Worm (Caenorhabditis elegans): ENCODE data around the gene srsx-24.

srsx-24 gene

ce11 chrV:7389771-7390170 is 10.5 kb upstream of the srsx-24 start, which contains the start of gene C02H6.1:
TSS of gene C02H6.1 (minus strand) at chrV:7389871.
- no peak for TF ChIP-seq ceh-82 (tag; optimal IDR thresholded peaks at IDR 0.05)
- no peak for TF ChIP-seq elt-3 (tag; optimal IDR thresholded peaks at IDR 0.05)
- no peak for TF ChIP-seq daf-12 (tag; optimal IDR thresholded peaks at IDR 0.05)
- TF ChIP-seq R02D3.7 (tag; optimal IDR thresholded peaks at IDR 0.05) = no peak
- no peak for TF ChIP-seq nhr-43 (tag; optimal IDR thresholded peaks at IDR 0.05; ENCODE audit: poor library complexity, severe bottlenecking)
- TF ChIP-seq pha-4 (tag; optimal IDR thresholded peaks at IDR 0.05) = no peak
- no peak for TF ChIP-seq eor-1 (tag; optimal IDR thresholded peaks at IDR 0.05)
- TF ChIP-seq nhr-23 (tag; optimal IDR thresholded peaks at IDR 0.05) = no peak
- no peak for TF ChIP-seq elt-1 (tag; optimal IDR thresholded peaks at IDR 0.05)
- TF ChIP-seq ceh-16 (tag; optimal IDR thresholded peaks at IDR 0.05) = no peak
- no peak for TF ChIP-seq nhr-237 (tag; optimal IDR thresholded peaks at IDR 0.05)
- TF ChIP-seq fkh-2 (tag; optimal IDR thresholded peaks at IDR 0.05) = no peak
- no peak for TF ChIP-seq pqm-1 (tag; optimal IDR thresholded peaks at IDR 0.05)
- TF ChIP-seq snpc-4 (tag; optimal IDR thresholded peaks at IDR 0.05) = no peak

- TF ChIP-seq elt-3 (tag; optimal IDR thresholded peaks at IDR 0.05) (no peak), nhr-12 (tag; optimal IDR thresholded peaks at IDR 0.05) (no peak), ceh-28 (tag; optimal IDR thresholded peaks at IDR 0.05) (no peak), ama-1 (optimal IDR thresholded peaks at IDR 0.05) (no peak), ztf-11 (tag; optimal IDR thresholded peaks at IDR 0.05) (no peak), hmg-11 (tag; optimal IDR thresholded peaks at IDR 0.05) (no peak), sea-2 (GFP tag; optimal IDR thresholded peaks at IDR 0.05) (no peak), nhr-23 (tag; optimal IDR thresholded peaks at IDR 0.05) (no peak), mdl-1 (tag; optimal IDR thresholded peaks at IDR 0.05) (no peak), unc-39 (tag; optimal IDR thresholded peaks at IDR 0.05) (no peak), nhr-67 (tag; optimal IDR thresholded peaks at IDR 0.05) (no peak), eor-1 (tag; optimal IDR thresholded peaks at IDR 0.05) (no peak), egl-5 (tag; optimal IDR thresholded peaks at IDR 0.05) (no peak), elt-2 (tag; optimal IDR thresholded peaks at IDR 0.05) (no peak)
Measured at ce11 chrV:7387755-7388154, 8.5 kb upstream of the srsx-24 start, which contains the start of gene C02H6.3. TSS of gene C02H6.3 (minus strand) at chrV:7387855.

- TF ChIP-seq pha-4 (tag; optimal IDR thresholded peaks at IDR 0.05) = peak; percentile 1
- TF ChIP-seq tbx-2 (tag; optimal IDR thresholded peaks at IDR 0.05) = no peak
Measured at ce11 chrV:7386052-7386573, 6.8 kb upstream of the srsx-24 start, which contains the start of gene srp-6. TSS of gene srp-6 (minus strand) at chrV:7386102.

ce11 chrV:7381008-7381407 is 1.7 kb upstream of the srsx-24 start, which contains the start of gene C03G6.17:
TSS of gene C03G6.17 (minus strand) at chrV:7381108.
- TF ChIP-seq hmg-11 (tag; optimal IDR thresholded peaks at IDR 0.05) = no peak
- no peak for TF ChIP-seq ztf-11 (tag; optimal IDR thresholded peaks at IDR 0.05)
- no peak for TF ChIP-seq eor-1 (tag; optimal IDR thresholded peaks at IDR 0.05)
- no peak for TF ChIP-seq tbx-2 (tag; optimal IDR thresholded peaks at IDR 0.05)
- no peak for TF ChIP-seq lin-39 (tag; optimal IDR thresholded peaks at IDR 0.05)
- TF ChIP-seq nhr-237 (tag; optimal IDR thresholded peaks at IDR 0.05) = no peak
- no peak for TF ChIP-seq fos-1 (tag; optimal IDR thresholded peaks at IDR 0.05)
- TF ChIP-seq ceh-9 (tag; optimal IDR thresholded peaks at IDR 0.05) = no peak

ce11 chrV:7374090-7374489 is 5.2 kb downstream of the srsx-24 start, which contains the start of gene srx-56:
TSS of gene srx-56 (plus strand) at chrV:7374390.
- TF ChIP-seq unc-62 (GFP tag; optimal IDR thresholded peaks at IDR 0.05) (no peak), sea-2 (GFP tag; optimal IDR thresholded peaks at IDR 0.05) (no peak), lin-15B (tag; optimal IDR thresholded peaks at IDR 0.05) (no peak), elt-2 (tag; optimal IDR thresholded peaks at IDR 0.05) (no peak), unc-39 (tag; optimal IDR thresholded peaks at IDR 0.05) (no peak), nhr-12 (tag; optimal IDR thresholded peaks at IDR 0.05) (no peak), fkh-2 (tag; optimal IDR thresholded peaks at IDR 0.05) (no peak), ceh-28 (tag; optimal IDR thresholded peaks at IDR 0.05) (no peak), elt-1 (tag; optimal IDR thresholded peaks at IDR 0.05) (no peak), nhr-67 (tag; optimal IDR thresholded peaks at IDR 0.05) (no peak), nhr-23 (tag; optimal IDR thresholded peaks at IDR 0.05) (no peak), lsy-12 (tag; optimal IDR thresholded peaks at IDR 0.05) (no peak), daf-12 (tag; optimal IDR thresholded peaks at IDR 0.05) (no peak), elt-3 (tag; optimal IDR thresholded peaks at IDR 0.05) (no peak), nhr-25 (tag; optimal IDR thresholded peaks at IDR 0.05) (no peak), fos-1 (tag; optimal IDR thresholded peaks at IDR 0.05) (no peak), ztf-4 (tag; optimal IDR thresholded peaks at IDR 0.05) (no peak)

Data from whole organism, L3 larva.